Worm (Caenorhabditis elegans): Measurements from ENCODE around the gene ced-13.

ce11 chrX:8276333-8276732 is 23.1 kb downstream of the ced-13 start:
- TF ChIP-seq pha-4 (tag; optimal IDR thresholded peaks at IDR 0.05): no peak
- no peak for TF ChIP-seq nhr-237 (tag; optimal IDR thresholded peaks at IDR 0.05)
- no peak for TF ChIP-seq snpc-4 (tag; optimal IDR thresholded peaks at IDR 0.05)
